Fruit fly (Drosophila melanogaster) whole organism, embryonic: ENCODE measurements around the gene MTPAP.
A peak's percentile ranks its signal among the peaks of the same experiment; 100 is the strongest.

ENCODE experiments used
- Antp ChIP-seq: fragments of 200-800 bp; sonication (Bioruptor generic); optimal IDR thresholded peaks from 3 replicates; lab custom pipeline; 2016; ENCODE audit warnings: missing biosample characterization, missing genetic modification characterization
- CG10654 ChIP-seq: fragments of 200-800 bp; sonication (Bioruptor generic); optimal IDR thresholded peaks from 2 replicates; lab custom pipeline; 2016; ENCODE audit warnings: missing biosample characterization, missing genetic modification characterization
- CG12942 ChIP-seq: fragments of 200-800 bp; sonication (Bioruptor generic); optimal IDR thresholded peaks from 3 replicates; lab custom pipeline; 2016; ENCODE audit warnings: missing biosample characterization, missing genetic modification characterization
- CG14860 ChIP-seq: fragments of 200-800 bp; sonication (Bioruptor generic); IDR thresholded peaks from 3 replicates; pipeline ENCODE4 v1.3.6; 2022; ENCODE audit warnings: missing biosample characterization, missing genetic modification characterization; ENCODE audit not compliant: partially characterized antibody
- CG15269 ChIP-seq: fragments of 200-800 bp; sonication (Bioruptor generic); optimal IDR thresholded peaks from 2 replicates; lab custom pipeline; 2018; ENCODE audit warnings: missing biosample characterization, mild to moderate bottlenecking, missing genetic modification characterization, moderate library complexity
- CG15479 ChIP-seq: fragments of 200-800 bp; sonication (Bioruptor generic); optimal IDR thresholded peaks from 3 replicates; lab custom pipeline; 2019; ENCODE audit warnings: missing biosample characterization, mild to moderate bottlenecking, missing genetic modification characterization, moderate library complexity
- CG33557 ChIP-seq: fragments of 200-800 bp; sonication (Bioruptor generic); optimal IDR thresholded peaks from 2 replicates; lab custom pipeline; 2019; ENCODE audit warnings: missing biosample characterization, mild to moderate bottlenecking, missing genetic modification characterization, moderate library complexity
- CG34224 ChIP-seq: fragments of 200-800 bp; sonication (Bioruptor generic); IDR thresholded peaks from 3 replicates; pipeline ENCODE4 v1.3.6; 2022; ENCODE audit warnings: missing biosample characterization, missing genetic modification characterization; ENCODE audit not compliant: partially characterized antibody
- CG3726 ChIP-seq: fragments of 200-800 bp; sonication (Bioruptor generic); IDR thresholded peaks from 3 replicates; pipeline ENCODE4, ENCODE4 v1.3.6; 2022; ENCODE audit warnings: missing biosample characterization, missing genetic modification characterization
- CG4282 ChIP-seq: fragments of 200-800 bp; sonication (Bioruptor generic); optimal IDR thresholded peaks from 2 replicates; lab custom pipeline; 2016; ENCODE audit warnings: missing biosample characterization, missing genetic modification characterization
- CG4707 ChIP-seq: fragments of 200-800 bp; sonication (Bioruptor generic); optimal IDR thresholded peaks from 2 replicates; lab custom pipeline; 2018; ENCODE audit warnings: missing biosample characterization, mild to moderate bottlenecking, missing genetic modification characterization, moderate library complexity
- CG6272 ChIP-seq: fragments of 200-800 bp; sonication (Bioruptor generic); IDR thresholded peaks from 2 replicates; pipeline ENCODE4 v1.3.6; 2022; ENCODE audit warnings: missing biosample characterization, missing genetic modification characterization
- CG6654 ChIP-seq: fragments of 200-800 bp; sonication (Bioruptor generic); optimal IDR thresholded peaks from 2 replicates; lab custom pipeline; 2017; ENCODE audit warnings: missing biosample characterization, mild to moderate bottlenecking, missing genetic modification characterization
- CG7928 ChIP-seq: fragments of 200-800 bp; sonication (Bioruptor generic); optimal IDR thresholded peaks from 2 replicates; lab custom pipeline; 2017; ENCODE audit warnings: missing biosample characterization, mild to moderate bottlenecking, missing genetic modification characterization
- Camta ChIP-seq: fragments of 200-800 bp; sonication (Bioruptor generic); optimal IDR thresholded peaks from 2 replicates; lab custom pipeline; 2016; ENCODE audit warnings: missing biosample characterization, missing genetic modification characterization
- Dad ChIP-seq: fragments of 200-800 bp; sonication (Bioruptor generic); optimal IDR thresholded peaks from 3 replicates; lab custom pipeline; 2016; ENCODE audit warnings: missing biosample characterization, missing genetic modification characterization
- Deaf1 ChIP-seq: fragments of 200-800 bp; optimal IDR thresholded peaks from 3 replicates; lab custom pipeline; 2019; ENCODE audit warnings: missing biosample characterization, mild to moderate bottlenecking, missing genetic modification characterization, moderate library complexity
- Dek ChIP-seq: fragments of 200-800 bp; sonication (Bioruptor generic); optimal IDR thresholded peaks from 3 replicates; lab custom pipeline; 2019; ENCODE audit warnings: missing biosample characterization, mild to moderate bottlenecking, missing genetic modification characterization, moderate library complexity
- ERR ChIP-seq: fragments of 200-800 bp; sonication (Bioruptor generic); optimal IDR thresholded peaks from 2 replicates; lab custom pipeline; 2016; ENCODE audit warnings: missing biosample characterization, missing genetic modification characterization
- Gsc ChIP-seq: fragments of 200-800 bp; sonication (Bioruptor generic); IDR thresholded peaks from 2 replicates; pipeline ENCODE4 v1.3.6; 2022; ENCODE audit warnings: missing biosample characterization, missing genetic modification characterization
- H2.0 ChIP-seq: fragments of 200-800 bp; sonication (Bioruptor generic); IDR thresholded peaks from 2 replicates; pipeline ENCODE4 v1.3.6; 2022; ENCODE audit warnings: missing biosample characterization, missing genetic modification characterization
- HHEX ChIP-seq: fragments of 200-800 bp; sonication (Bioruptor generic); optimal IDR thresholded peaks from 3 replicates; lab custom pipeline; 2017; ENCODE audit warnings: missing biosample characterization, mild to moderate bottlenecking, missing genetic modification characterization, missing genetic modification reagents
- MBD-R2 ChIP-seq: fragments of 200-800 bp; sonication (Bioruptor generic); IDR thresholded peaks from 2 replicates; pipeline ENCODE4 v1.3.6; 2022; ENCODE audit warnings: missing biosample characterization, missing genetic modification characterization
- Opbp ChIP-seq: fragments of 200-800 bp; sonication (Bioruptor generic); IDR thresholded peaks from 3 replicates; pipeline ENCODE4 v1.3.6; 2022; ENCODE audit warnings: missing biosample characterization, missing genetic modification characterization; ENCODE audit not compliant: partially characterized antibody
- Sry-β ChIP-seq: fragments of 200-800 bp; sonication (Bioruptor generic); optimal IDR thresholded peaks from 2 replicates; lab custom pipeline; 2018; ENCODE audit warnings: missing biosample characterization, mild to moderate bottlenecking, missing genetic modification characterization, moderate library complexity
- Stat92E ChIP-seq, 3 experiments: fragments of >200 bp in 2 of 3; fragments of 200-800 bp in 1 of 3; sonication (Bioruptor generic) in 1 of 3; optimal IDR thresholded peaks; 2 replicates each; lab custom pipeline; 2017 to 2019; ENCODE audit warnings: missing biosample characterization in 3 of 3, missing genetic modification characterization in 3 of 3, mild to moderate bottlenecking in 1 of 3, moderate library complexity in 1 of 3
- Trl ChIP-seq, 3 experiments: fragments of >200 bp in 2 of 3; fragments of 200-800 bp in 1 of 3; sonication (Bioruptor generic) in 1 of 3; optimal IDR thresholded peaks; 2 replicates in 1 of 3; 3 replicates in 2 of 3; lab custom pipeline; 2016 to 2017; ENCODE audit warnings: missing biosample characterization in 1 of 3, missing genetic modification characterization in 1 of 3
- ato ChIP-seq: fragments of 200-800 bp; sonication (Bioruptor generic); IDR thresholded peaks from 2 replicates; pipeline ENCODE4 v1.3.6; 2022; ENCODE audit warnings: missing biosample characterization, missing genetic modification characterization; ENCODE audit not compliant: partially characterized antibody
- bsh ChIP-seq, 2 experiments: fragments of 200-800 bp; sonication (Bioruptor generic); optimal IDR thresholded peaks; 2 replicates each; lab custom pipeline; 2017 to 2018; ENCODE audit warnings: mild to moderate bottlenecking in 2 of 2, missing biosample characterization in 2 of 2, missing genetic modification characterization in 2 of 2, moderate library complexity in 1 of 2
- cato ChIP-seq: fragments of 200-800 bp; sonication (Bioruptor generic); optimal IDR thresholded peaks from 2 replicates; lab custom pipeline; 2016; ENCODE audit warnings: missing biosample characterization, missing genetic modification characterization, borderline replicate concordance
- ci ChIP-seq: fragments of 200-800 bp; sonication (Bioruptor generic); IDR thresholded peaks from 3 replicates; pipeline ENCODE4 v1.3.6; 2022; ENCODE audit warnings: missing biosample characterization, missing genetic modification characterization
- dan ChIP-seq: fragments of 200-800 bp; sonication (Bioruptor generic); IDR thresholded peaks from 2 replicates; pipeline ENCODE4 v1.3.6; 2022; ENCODE audit warnings: missing biosample characterization, missing genetic modification characterization
- danr ChIP-seq: fragments of 200-800 bp; sonication (Bioruptor generic); IDR thresholded peaks from 2 replicates; pipeline ENCODE4 v1.3.6; 2022; ENCODE audit warnings: missing biosample characterization, missing genetic modification characterization
- dmrt99B ChIP-seq: fragments of 200-800 bp; sonication (Bioruptor generic); optimal IDR thresholded peaks from 2 replicates; lab custom pipeline; 2018; ENCODE audit warnings: missing biosample characterization, mild to moderate bottlenecking, missing genetic modification characterization, moderate library complexity
- ftz-f1 ChIP-seq: fragments of 200-800 bp; sonication (Bioruptor generic); optimal IDR thresholded peaks from 2 replicates; lab custom pipeline; 2016; ENCODE audit warnings: missing biosample characterization, missing genetic modification characterization
- fu2 ChIP-seq: fragments of 200-800 bp; sonication (Bioruptor generic); optimal IDR thresholded peaks from 2 replicates; lab custom pipeline; 2016; ENCODE audit warnings: missing biosample characterization, missing genetic modification characterization
- gsb ChIP-seq: fragments of 200-800 bp; sonication (Bioruptor generic); IDR thresholded peaks from 2 replicates; pipeline ENCODE4 v1.3.6; 2022; ENCODE audit warnings: missing biosample characterization, missing genetic modification characterization
- hb ChIP-seq: fragments of 200-800 bp; sonication (Bioruptor generic); IDR thresholded peaks from 3 replicates; pipeline ENCODE4 v1.3.6; 2022; ENCODE audit warnings: missing biosample characterization, missing genetic modification characterization; ENCODE audit not compliant: partially characterized antibody
- jing ChIP-seq: fragments of 200-800 bp; sonication (Bioruptor generic); optimal IDR thresholded peaks from 2 replicates; lab custom pipeline; 2018; ENCODE audit warnings: missing biosample characterization, mild to moderate bottlenecking, missing genetic modification characterization
- ken ChIP-seq: fragments of 200-800 bp; sonication (Bioruptor generic); IDR thresholded peaks from 3 replicates; pipeline ENCODE4 v1.3.6; 2022; ENCODE audit warnings: missing biosample characterization, missing genetic modification characterization
- mam ChIP-seq: fragments of 200-800 bp; sonication (Bioruptor generic); optimal IDR thresholded peaks from 3 replicates; lab custom pipeline; 2016; ENCODE audit warnings: missing biosample characterization, missing genetic modification characterization
- nerfin-2 ChIP-seq: fragments of 200-800 bp; sonication (Bioruptor generic); IDR thresholded peaks from 2 replicates; pipeline ENCODE4 v1.3.6; 2022; ENCODE audit warnings: missing biosample characterization, missing genetic modification characterization; ENCODE audit not compliant: partially characterized antibody
- p53 ChIP-seq: fragments of 200-800 bp; sonication (Bioruptor generic); optimal IDR thresholded peaks from 2 replicates; lab custom pipeline; 2016; ENCODE audit warnings: missing biosample characterization, missing genetic modification characterization
- scrt ChIP-seq: fragments of 200-800 bp; sonication (Bioruptor generic); optimal IDR thresholded peaks from 2 replicates; lab custom pipeline; 2018; ENCODE audit warnings: missing biosample characterization, mild to moderate bottlenecking, missing genetic modification characterization, moderate library complexity
- slou ChIP-seq: fragments of 200-800 bp; sonication (Bioruptor generic); optimal IDR thresholded peaks from 3 replicates; lab custom pipeline; 2016; ENCODE audit warnings: missing biosample characterization, missing genetic modification characterization
- tin ChIP-seq: fragments of 200-800 bp; sonication (Bioruptor generic); optimal IDR thresholded peaks from 3 replicates; lab custom pipeline; 2016; ENCODE audit warnings: missing biosample characterization, missing genetic modification characterization
- yki ChIP-seq: fragments of >200 bp; optimal IDR thresholded peaks from 3 replicates; lab custom pipeline; 2018
- zfh2 ChIP-seq: fragments of 200-800 bp; sonication (Bioruptor generic); optimal IDR thresholded peaks from 2 replicates; lab custom pipeline; 2016; ENCODE audit warnings: missing biosample characterization, missing genetic modification characterization

MTPAP gene

DNA sequence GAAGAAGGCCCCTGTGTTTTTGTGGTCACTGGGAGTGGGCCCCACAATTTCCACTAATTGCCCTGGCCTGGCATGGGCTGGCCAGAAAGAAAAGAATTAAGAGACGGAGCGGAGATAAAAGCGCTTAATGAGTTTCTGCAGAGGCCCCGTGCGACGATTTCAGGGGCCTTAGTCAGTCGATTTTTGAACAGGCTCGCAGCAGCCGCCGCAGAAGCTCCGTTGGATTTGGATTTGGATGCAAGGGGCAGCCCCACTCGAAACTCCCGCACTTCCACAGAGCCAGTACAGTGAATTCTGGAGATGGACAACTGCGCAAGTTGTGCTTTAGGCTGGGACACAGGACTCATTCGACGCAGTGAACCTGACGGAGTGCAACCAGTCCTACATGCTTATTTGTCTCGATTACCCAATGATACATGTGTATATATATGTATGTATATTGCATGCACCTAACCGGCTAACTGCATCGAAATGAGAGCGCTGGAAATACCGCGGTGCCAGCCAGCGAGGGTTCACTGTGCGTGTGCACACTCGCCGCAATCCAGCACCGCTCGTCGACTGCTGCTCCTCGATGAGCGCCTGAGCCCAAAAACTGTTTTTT, 49.4 kb upstream of the MTPAP start (continued):
- peak; percentile 31 for TF ChIP-seq Dek
- no peak for TF ChIP-seq CG7928 (GFP tag; lab: Kevin White, UChicago)
- no peak for TF ChIP-seq slou (GFP tag; lab: Kevin White, UChicago)
- no peak for TF ChIP-seq CG34224 (GFP tag; lab: Robert Waterston, UW)
- no peak for TF ChIP-seq CG33557 (GFP tag; lab: Kevin White, UChicago)
- TF ChIP-seq zfh2: peak; percentile 38
- TF ChIP-seq cato (GFP tag; lab: Kevin White, UChicago): no peak
- peak; percentile 38 for TF ChIP-seq scrt (GFP tag; lab: Kevin White, UChicago)
- TF ChIP-seq bsh (GFP tag; optimal IDR thresholded peaks at IDR 0.05; lab: Kevin White, UChicago): peak in 1 of 2 experiments; percentile 64
- peak; percentile 60; the same call in 1 of the 2 replicates for TF ChIP-seq Gsc
- no peak for TF ChIP-seq nerfin-2 (GFP tag; lab: Robert Waterston, UW)
- TF ChIP-seq CG15479 (GFP tag; lab: Kevin White, UChicago): no peak
- 0 out of 2 replicates have a peak, but pooled peaks have one; percentile 35 for TF ChIP-seq gsb (GFP tag; lab: Robert Waterston, UW)
- no peak for TF ChIP-seq p53 (GFP tag; lab: Kevin White, UChicago)
- no peak for TF ChIP-seq Trl (optimal IDR thresholded peaks at IDR 0.05; lab: Kevin White, UChicago)
- TF ChIP-seq Trl (GFP tag; optimal IDR thresholded peaks at IDR 0.05; lab: Kevin White, UChicago): peak; percentile 38
- TF ChIP-seq Opbp: no peak
- TF ChIP-seq Sry-β (GFP tag; lab: Kevin White, UChicago): no peak
- TF ChIP-seq Deaf1 (tag; lab: Kevin White, UChicago): no peak
- peak; percentile 67 for TF ChIP-seq danr
- peak; percentile 67 for TF ChIP-seq CG15269 (tag; lab: Kevin White, UChicago)
- TF ChIP-seq CG14860 (GFP tag; lab: Robert Waterston, UW): no peak
- peak; percentile 61 for TF ChIP-seq ci (GFP tag; lab: Robert Waterston, UW)
- no peak for TF ChIP-seq ERR (GFP tag; lab: Kevin White, UChicago)
- TF ChIP-seq CG12942: peak; percentile 41
- TF ChIP-seq jing: peak; percentile 40
- peak; percentile 64 for TF ChIP-seq H2.0 (GFP tag; lab: Robert Waterston, UW)
- TF ChIP-seq dan (GFP tag; lab: Robert Waterston, UW): peak; percentile 50; the same call in 1 of the 2 replicates
- TF ChIP-seq HHEX: peak; percentile 40
- no peak for TF ChIP-seq CG10654
- TF ChIP-seq CG3726 (GFP tag; lab: Robert Waterston, UW): peak; percentile 37; the same call in 1 of the 3 replicates
- no peak for TF ChIP-seq Stat92E (GFP tag; optimal IDR thresholded peaks at IDR 0.05; lab: Kevin White, UChicago)
- peak; percentile 34; the same call in 1 of the 2 replicates for TF ChIP-seq MBD-R2 (GFP tag; lab: Robert Waterston, UW)
- peak; percentile 20 for TF ChIP-seq CG4707 (GFP tag; lab: Kevin White, UChicago)
- TF ChIP-seq fu2: peak; percentile 19
- TF ChIP-seq CG6272 (GFP tag; lab: Robert Waterston, UW): peak; percentile 64
- TF ChIP-seq ftz-f1: no peak
- TF ChIP-seq Camta (GFP tag; lab: Kevin White, UChicago): peak; percentile 38
- no peak for TF ChIP-seq yki
- no peak for TF ChIP-seq hb
- peak; percentile 65 for TF ChIP-seq Antp (GFP tag; lab: Kevin White, UChicago)
- no peak for TF ChIP-seq ato (GFP tag; lab: Robert Waterston, UW)
- TF ChIP-seq mam: peak; percentile 73
- peak; percentile 40 for TF ChIP-seq Dad
- peak; percentile 64 for TF ChIP-seq tin (GFP tag; lab: Kevin White, UChicago)
- peak; percentile 67 for TF ChIP-seq dmrt99B (tag; lab: Kevin White, UChicago)
- TF ChIP-seq ken (GFP tag; lab: Robert Waterston, UW): peak; percentile 65
- TF ChIP-seq CG4282: no peak
- no peak for TF ChIP-seq CG6654 (GFP tag; lab: Kevin White, UChicago)
